Fruit fly (Drosophila melanogaster): ENCODE data around the gene S1P.

The S1P gene

dm6 chr3L:21640815-21641214 lies 23.6 kb upstream of the S1P start, which contains the start of gene Atox1 (continued):
- peak in 1 of 2 experiments; percentile 36 for TF ChIP-seq Hr51 (GFP tag; optimal IDR thresholded peaks at IDR 0.05)
- peak; percentile 23 for TF ChIP-seq gcm (GFP tag; optimal IDR thresholded peaks at IDR 0.05)
- TF ChIP-seq NFAT (GFP tag; IDR thresholded peaks at IDR 0.05): peak; percentile 41; the same call in 1 of the 2 replicates
- TF ChIP-seq CG1233 (GFP tag; optimal IDR thresholded peaks at IDR 0.05): peak; percentile 42
- TF ChIP-seq CG8290 (GFP tag; optimal IDR thresholded peaks at IDR 0.05): peak; percentile 27
- TF ChIP-seq CG8290 (tag; optimal IDR thresholded peaks at IDR 0.05): peak in 1 of 2 experiments; percentile 86
- no peak for TF ChIP-seq tll (GFP tag; optimal IDR thresholded peaks at IDR 0.05)
- no peak for TF ChIP-seq CG3407 (GFP tag; optimal IDR thresholded peaks at IDR 0.05)
- TF ChIP-seq p53 (GFP tag; optimal IDR thresholded peaks at IDR 0.05): peak; percentile 43
- TF ChIP-seq MBD-R2 (GFP tag; IDR thresholded peaks at IDR 0.05): peak; percentile 80
- peak; percentile 68; the same call in 2 of the 3 replicates for TF ChIP-seq CG11456 (GFP tag; IDR thresholded peaks at IDR 0.05)
- peak; percentile 83 for TF ChIP-seq CG1603 (tag; optimal IDR thresholded peaks at IDR 0.05)
- TF ChIP-seq cwo (GFP tag; optimal IDR thresholded peaks at IDR 0.05): no peak
- peak; percentile 37; the same call in 1 of the 2 replicates for TF ChIP-seq CG11247 (GFP tag; IDR thresholded peaks at IDR 0.05)
- 0 out of 4 replicates have a peak, but pooled peaks have one; percentile 40 for TF ChIP-seq chinmo (GFP tag; IDR thresholded peaks at IDR 0.05; ENCODE audit: partially characterized antibody)
- TF ChIP-seq fru (optimal IDR thresholded peaks at IDR 0.05): no peak
- TF ChIP-seq Awh (GFP tag; IDR thresholded peaks at IDR 0.05): no peak
- peak; percentile 79 for TF ChIP-seq CG13894 (tag; optimal IDR thresholded peaks at IDR 0.05)
- peak; percentile 8 for TF ChIP-seq kni (GFP tag; optimal IDR thresholded peaks at IDR 0.05)
- peak; percentile 86 for TF ChIP-seq phol (tag; optimal IDR thresholded peaks at IDR 0.05)
- TF ChIP-seq CG3281 (GFP tag; optimal IDR thresholded peaks at IDR 0.05): no peak
- no peak for TF ChIP-seq scrt (GFP tag; optimal IDR thresholded peaks at IDR 0.05)
- TF ChIP-seq CG10431 (GFP tag; optimal IDR thresholded peaks at IDR 0.05): no peak
- peak; percentile 5 for TF ChIP-seq repo (GFP tag; optimal IDR thresholded peaks at IDR 0.05)
- TF ChIP-seq Dbx (GFP tag; IDR thresholded peaks at IDR 0.05): peak; percentile 69; the same call in 2 of the 3 replicates
- peak; percentile 49 for TF ChIP-seq pfk (GFP tag; optimal IDR thresholded peaks at IDR 0.05)
- peak in 1 of 2 experiments; percentile 52 for TF ChIP-seq insv (GFP tag; optimal IDR thresholded peaks at IDR 0.05)
- TF ChIP-seq cad (GFP tag; optimal IDR thresholded peaks at IDR 0.05): peak; percentile 8
- TF ChIP-seq Six4 (GFP tag; optimal IDR thresholded peaks at IDR 0.05): no peak
- TF ChIP-seq CG6854 (GFP tag; optimal IDR thresholded peaks at IDR 0.05): no peak
- peak; percentile 52 for TF ChIP-seq CoRest (tag; optimal IDR thresholded peaks at IDR 0.05)
- peak; percentile 47 for TF ChIP-seq zen (tag; optimal IDR thresholded peaks at IDR 0.05)
- TF ChIP-seq stwl (tag; optimal IDR thresholded peaks at IDR 0.05): peak; percentile 77
- peak; percentile 62 for TF ChIP-seq CG2116 (GFP tag; optimal IDR thresholded peaks at IDR 0.05)
- TF ChIP-seq cato (GFP tag; optimal IDR thresholded peaks at IDR 0.05; ENCODE audit: borderline replicate concordance): no peak
- no peak for TF ChIP-seq H15 (GFP tag; IDR thresholded peaks at IDR 0.05)
- TF ChIP-seq HmgD (GFP tag; optimal IDR thresholded peaks at IDR 0.05): peak; percentile 88
- peak; percentile 24; the same call in 1 of the 2 replicates for TF ChIP-seq ato (GFP tag; IDR thresholded peaks at IDR 0.05; ENCODE audit: partially characterized antibody)
- peak; percentile 24 for TF ChIP-seq jumu (GFP tag; optimal IDR thresholded peaks at IDR 0.05)
- peak; percentile 5 for TF ChIP-seq CG9876 (GFP tag; optimal IDR thresholded peaks at IDR 0.05)
- peak; percentile 21 for TF ChIP-seq Fer3 (tag; optimal IDR thresholded peaks at IDR 0.05)
- TF ChIP-seq CG5180 (GFP tag; optimal IDR thresholded peaks at IDR 0.05): no peak
- no peak for TF ChIP-seq tna (GFP tag; IDR thresholded peaks at IDR 0.05; ENCODE audit: partially characterized antibody)
- TF ChIP-seq CG15514 (GFP tag; optimal IDR thresholded peaks at IDR 0.05): peak; percentile 87
- TF ChIP-seq Ets65A (GFP tag): peak; percentile 83
- no peak for TF ChIP-seq schlank (tag; optimal IDR thresholded peaks at IDR 0.05)
- peak; percentile 58 for TF ChIP-seq CG10543 (GFP tag; optimal IDR thresholded peaks at IDR 0.05)
- TF ChIP-seq CG6791 (GFP tag; IDR thresholded peaks at IDR 0.05; ENCODE audit: partially characterized antibody): 0 out of 3 replicates have a peak, but pooled peaks have one; percentile 39
- TF ChIP-seq nmo (GFP tag; optimal IDR thresholded peaks at IDR 0.05): peak; percentile 67
- peak; percentile 0 for TF ChIP-seq Sin3A (optimal IDR thresholded peaks at IDR 0.05)
